Fruit fly (Drosophila melanogaster): ENCODE measurements around the gene CG5498.

CG5498 gene

DNA sequence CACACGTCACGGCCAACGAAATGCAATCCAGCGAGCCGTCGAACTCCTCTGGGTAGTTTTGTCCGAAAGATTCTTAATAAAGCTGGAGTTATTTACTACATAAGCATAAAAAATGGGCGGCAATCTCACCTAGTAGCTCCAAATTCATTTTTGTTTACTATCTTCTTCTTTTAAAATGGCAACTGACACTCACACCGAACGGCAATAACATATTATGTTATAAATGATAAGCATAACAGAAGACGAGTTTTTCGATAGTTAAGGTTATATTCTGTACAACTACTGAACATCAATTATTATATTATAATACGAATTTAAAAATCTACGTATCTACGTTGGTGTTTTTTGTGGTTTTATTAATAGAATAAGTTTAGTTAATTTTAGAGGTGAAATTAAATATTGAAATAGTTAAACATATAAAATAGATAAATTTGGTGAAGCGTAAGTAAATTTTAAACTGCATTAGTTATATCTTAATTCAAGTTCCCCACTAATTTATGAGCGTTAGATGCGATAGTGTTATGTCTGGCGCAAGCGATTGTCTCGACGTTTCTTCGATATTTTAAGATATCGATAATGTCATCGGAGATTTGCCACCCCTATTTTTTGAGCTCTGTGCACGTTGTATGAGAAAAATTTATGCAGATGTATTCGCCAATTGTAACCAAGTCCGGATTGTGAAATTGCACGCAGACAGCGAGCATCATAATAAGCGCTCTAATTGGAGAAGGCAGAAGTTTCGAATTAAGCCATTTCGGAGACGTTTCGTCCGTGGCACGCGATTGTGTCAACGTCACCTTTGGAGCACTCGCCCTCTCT, 35.9 kb downstream of the CG5498 start, which contains the start of the genes Rbbp5 and eRF1:
Gene Rbbp5, minus strand, starts transcription at position 181 of the 819 bp plus-strand sequence.
Gene eRF1, plus strand, starts transcription at position 594 of the 819 bp plus-strand sequence.
- peak; percentile 57 for TF ChIP-seq noc (tag; optimal IDR thresholded peaks at IDR 0.05)

- TF ChIP-seq noc (tag; optimal IDR thresholded peaks at IDR 0.05): no peak
Observed at dm6 chr3L:20342334-20342733, 41.6 kb downstream of the CG5498 start, which contains the start of gene Spn77Bc. Spn77Bc (plus strand) TSS chr3L:20342634.
